Worm (Caenorhabditis elegans) whole organism, midembryonic: ENCODE results near the gene R09A8.2.

Source experiments
- T22C8.4 ChIP-seq: fragments of 200-800 bp; sonication (Bioruptor generic); IDR thresholded peaks from 2 replicates; pipeline ENCODE4 v1.3.6; 2022; ENCODE audit warnings: missing genetic modification characterization, missing compliant biosample characterization
- med-1 ChIP-seq: sonication (generic microtip); optimal IDR thresholded peaks from 2 replicates; lab custom pipeline; 2017; ENCODE audit warnings: missing genetic modification characterization, mild to moderate bottlenecking, missing compliant biosample characterization, antibody characterized with exemption, missing genetic modification reagents; ENCODE audit not compliant: insufficient read depth
- tab-1 ChIP-seq: fragments of 200-800 bp; sonication (Bioruptor generic); IDR thresholded peaks from 2 replicates; pipeline ENCODE4 v1.3.6; 2022; ENCODE audit warnings: missing genetic modification characterization, missing compliant biosample characterization

ce11 chrX:12671638-12672290 is 52.5 kb downstream of the R09A8.2 start:
- TF ChIP-seq med-1 (no peak), tab-1 (GFP tag; lab: Robert Waterston, UW) (no peak), T22C8.4 (GFP tag; lab: Robert Waterston, UW) (no peak)
